Fruit fly (Drosophila melanogaster): ENCODE results near the gene CG32235.

Gene CG32235

dm6 chr3L:4860370-4860769 is at the start of gene CG32235:
TSS of gene CG32235 (minus strand) at chr3L:4860470.
- TF ChIP-seq rn (GFP tag; IDR thresholded peaks at IDR 0.05) (no peak), CG4496 (GFP tag; IDR thresholded peaks at IDR 0.05) (no peak), gl (tag; optimal IDR thresholded peaks at IDR 0.05) (no peak), fd96Ca (GFP tag; IDR thresholded peaks at IDR 0.05) (no peak), Ets98B (GFP tag; IDR thresholded peaks at IDR 0.05) (no peak), CG10348 (GFP tag; IDR thresholded peaks at IDR 0.05) (no peak), CG14655 (GFP tag; optimal IDR thresholded peaks at IDR 0.05) (no peak), Pif1A (GFP tag; optimal IDR thresholded peaks at IDR 0.05) (no peak), Pif1B (GFP tag; optimal IDR thresholded peaks at IDR 0.05) (no peak), CG13204 (GFP tag; optimal IDR thresholded peaks at IDR 0.05) (no peak), CG34367 (tag; optimal IDR thresholded peaks at IDR 0.05) (no peak), CG8301 (tag; optimal IDR thresholded peaks at IDR 0.05) (no peak), CG17806 (tag; optimal IDR thresholded peaks at IDR 0.05) (no peak), CG15710 (tag; optimal IDR thresholded peaks at IDR 0.05) (no peak), CG8159 (tag; optimal IDR thresholded peaks at IDR 0.05) (no peak), EcR (GFP tag; optimal IDR thresholded peaks at IDR 0.05) (no peak), CG9948 (tag; optimal IDR thresholded peaks at IDR 0.05) (no peak), Snoo (tag; optimal IDR thresholded peaks at IDR 0.05) (no peak)

- TF ChIP-seq CG10348 (GFP tag; IDR thresholded peaks at IDR 0.05) (no peak), gl (tag; optimal IDR thresholded peaks at IDR 0.05) (no peak), CG34367 (tag; optimal IDR thresholded peaks at IDR 0.05) (no peak), CG8159 (tag; optimal IDR thresholded peaks at IDR 0.05) (no peak), CG32121 (GFP tag; IDR thresholded peaks at IDR 0.05) (no peak), CG9948 (tag; optimal IDR thresholded peaks at IDR 0.05) (no peak), CG17806 (tag; optimal IDR thresholded peaks at IDR 0.05) (no peak), CG12605 (GFP tag; IDR thresholded peaks at IDR 0.05) (no peak), CG8301 (tag; optimal IDR thresholded peaks at IDR 0.05) (no peak), CG15710 (tag; optimal IDR thresholded peaks at IDR 0.05) (no peak), Pif1A (GFP tag; optimal IDR thresholded peaks at IDR 0.05) (no peak), CG13204 (GFP tag; optimal IDR thresholded peaks at IDR 0.05) (no peak), D1 (tag; optimal IDR thresholded peaks at IDR 0.05) (no peak), rn (GFP tag; IDR thresholded peaks at IDR 0.05) (no peak), CG14655 (GFP tag; optimal IDR thresholded peaks at IDR 0.05) (no peak), EcR (GFP tag; optimal IDR thresholded peaks at IDR 0.05) (no peak), Ets98B (GFP tag; IDR thresholded peaks at IDR 0.05) (no peak)
Measured at dm6 chr3L:4910068-4910467, 49.8 kb upstream of the CG32235 start, which contains the start of gene Rh50. TSS of gene Rh50 (plus strand) at chr3L:4910368.

dm6 chr3L:4899117-4899516 is 38.8 kb upstream of the CG32235 start:
- TF ChIP-seq CG17806 (tag; optimal IDR thresholded peaks at IDR 0.05) = no peak
- TF ChIP-seq CG8301 (tag; optimal IDR thresholded peaks at IDR 0.05) = no peak
- no peak for TF ChIP-seq Pif1A (GFP tag; optimal IDR thresholded peaks at IDR 0.05)
- no peak for TF ChIP-seq CG12605 (GFP tag; IDR thresholded peaks at IDR 0.05)
- TF ChIP-seq gl (tag; optimal IDR thresholded peaks at IDR 0.05) = no peak
- no peak for TF ChIP-seq CG32121 (GFP tag; IDR thresholded peaks at IDR 0.05)
- no peak for TF ChIP-seq CG8159 (tag; optimal IDR thresholded peaks at IDR 0.05)
- TF ChIP-seq CG15710 (tag; optimal IDR thresholded peaks at IDR 0.05) = no peak
- TF ChIP-seq Snoo (tag; optimal IDR thresholded peaks at IDR 0.05) = no peak
- TF ChIP-seq CG34367 (tag; optimal IDR thresholded peaks at IDR 0.05) = no peak
- no peak for TF ChIP-seq D1 (tag; optimal IDR thresholded peaks at IDR 0.05)
- no peak for TF ChIP-seq Ets98B (GFP tag; IDR thresholded peaks at IDR 0.05)
- no peak for TF ChIP-seq CG10348 (GFP tag; IDR thresholded peaks at IDR 0.05)

- TF ChIP-seq CG14655 (GFP tag; optimal IDR thresholded peaks at IDR 0.05) (no peak), CG8301 (tag; optimal IDR thresholded peaks at IDR 0.05) (no peak), D1 (tag; optimal IDR thresholded peaks at IDR 0.05) (no peak), EcR (GFP tag; optimal IDR thresholded peaks at IDR 0.05) (no peak), Pif1A (GFP tag; optimal IDR thresholded peaks at IDR 0.05) (no peak), rn (GFP tag; IDR thresholded peaks at IDR 0.05) (no peak), CG15710 (tag; optimal IDR thresholded peaks at IDR 0.05) (no peak), CG32121 (GFP tag; IDR thresholded peaks at IDR 0.05) (no peak), Pif1B (GFP tag; optimal IDR thresholded peaks at IDR 0.05) (no peak), gl (tag; optimal IDR thresholded peaks at IDR 0.05) (no peak), CG12605 (GFP tag; IDR thresholded peaks at IDR 0.05) (no peak)
Measured at dm6 chr3L:4898647-4899046, 38.4 kb upstream of the CG32235 start, which contains the start of gene hoka. TSS of gene hoka (plus strand) at chr3L:4898900.

dm6 chr3L:4896564-4896963 is 36.3 kb upstream of the CG32235 start, which contains the start of gene CG13705:
TSS of gene CG13705 (plus strand) at chr3L:4896864.
- TF ChIP-seq CG9948 (tag; optimal IDR thresholded peaks at IDR 0.05) (no peak), D1 (tag; optimal IDR thresholded peaks at IDR 0.05) (no peak), CG32121 (GFP tag; IDR thresholded peaks at IDR 0.05) (no peak), CG14655 (GFP tag; optimal IDR thresholded peaks at IDR 0.05) (no peak), CG12605 (GFP tag; IDR thresholded peaks at IDR 0.05) (no peak), Pif1B (GFP tag; optimal IDR thresholded peaks at IDR 0.05) (no peak)

- TF ChIP-seq rn (GFP tag; IDR thresholded peaks at IDR 0.05) (no peak), Snoo (tag; optimal IDR thresholded peaks at IDR 0.05) (no peak), CG13204 (GFP tag; optimal IDR thresholded peaks at IDR 0.05) (no peak), CG10348 (GFP tag; IDR thresholded peaks at IDR 0.05) (no peak), CG8159 (tag; optimal IDR thresholded peaks at IDR 0.05) (no peak), CG12605 (GFP tag; IDR thresholded peaks at IDR 0.05) (no peak), CG34367 (tag; optimal IDR thresholded peaks at IDR 0.05) (no peak), CG17806 (tag; optimal IDR thresholded peaks at IDR 0.05) (no peak), fd96Ca (GFP tag; IDR thresholded peaks at IDR 0.05) (no peak), CG14655 (GFP tag; optimal IDR thresholded peaks at IDR 0.05) (no peak), CG9948 (tag; optimal IDR thresholded peaks at IDR 0.05) (no peak), gl (tag; optimal IDR thresholded peaks at IDR 0.05) (no peak), Ets98B (GFP tag; IDR thresholded peaks at IDR 0.05) (no peak), CG32121 (GFP tag; IDR thresholded peaks at IDR 0.05) (no peak), Pif1A (GFP tag; optimal IDR thresholded peaks at IDR 0.05) (no peak), Pif1B (GFP tag; optimal IDR thresholded peaks at IDR 0.05) (no peak), CG8301 (tag; optimal IDR thresholded peaks at IDR 0.05) (no peak), CG4496 (GFP tag; IDR thresholded peaks at IDR 0.05) (no peak)
Measured at dm6 chr3L:4860969-4861368, 699 bp upstream of the CG32235 start, which contains the start of gene Dnah3. TSS of gene Dnah3 (plus strand) at chr3L:4861269.

All from whole organism, pupa.